Worm (Caenorhabditis elegans) whole organism, L1 larva: Measurements from ENCODE around the gene nhr-271.

Experiments
- C16A3.4 ChIP-seq: fragments of 150-350 bp; optimal IDR thresholded peaks from 2 replicates; lab custom pipeline; 2014; ENCODE audit warnings: missing biosample characterization, missing genetic modification characterization
- aha-1 ChIP-seq: fragments of 150-350 bp; optimal IDR thresholded peaks from 2 replicates; lab custom pipeline; 2014; ENCODE audit warnings: missing biosample characterization, missing genetic modification characterization
- ama-1 ChIP-seq: fragments of 150-350 bp; optimal IDR thresholded peaks from 2 replicates; lab custom pipeline; 2014
- ceh-82 ChIP-seq, 3 experiments: fragments of 150-350 bp in 1 of 3; sonication (generic microtip) in 2 of 3; optimal IDR thresholded peaks; 2 replicates each; lab custom pipeline; 2014 to 2017; ENCODE audit warnings: missing biosample characterization in 3 of 3, missing genetic modification characterization in 3 of 3
- ceh-90 ChIP-seq: sonication (generic microtip); optimal IDR thresholded peaks from 2 replicates; lab custom pipeline; 2016; ENCODE audit warnings: missing genetic modification characterization, missing compliant biosample characterization
- efl-1 ChIP-seq, 4 experiments: fragments of 150-350 bp; optimal IDR thresholded peaks in 3 of 4; peaks in 1 of 4; 1 replicate in 1 of 4; 2 replicates in 3 of 4; lab custom pipeline; 2014; ENCODE audit warnings: missing biosample characterization in 2 of 4, missing genetic modification characterization in 2 of 4, missing genetic modification reagents in 2 of 4
- efl-3 ChIP-seq: fragments of 200-800 bp; sonication (Bioruptor generic); optimal IDR thresholded peaks from 2 replicates; lab custom pipeline; 2018; ENCODE audit warnings: mild to moderate bottlenecking, missing genetic modification characterization, missing compliant biosample characterization
- egl-27 ChIP-seq, 2 experiments: fragments of 150-350 bp in 1 of 2; sonication (generic microtip); optimal IDR thresholded peaks; 3 replicates each; lab custom pipeline; 2017 to 2018; ENCODE audit warnings: missing biosample characterization in 2 of 2, missing genetic modification characterization in 2 of 2, missing genetic modification reagents in 2 of 2
- fkh-10 ChIP-seq: sonication (generic microtip); optimal IDR thresholded peaks from 2 replicates; lab custom pipeline; 2017; ENCODE audit warnings: missing biosample characterization, missing genetic modification reagents, missing genetic modification characterization
- fkh-4 ChIP-seq: sonication (generic microtip); optimal IDR thresholded peaks from 2 replicates; lab custom pipeline; 2016; ENCODE audit warnings: missing compliant biosample characterization, missing genetic modification characterization, borderline replicate concordance
- fkh-8 ChIP-seq: sonication (generic microtip); optimal IDR thresholded peaks from 2 replicates; lab custom pipeline; 2016; ENCODE audit warnings: mild to moderate bottlenecking, missing genetic modification characterization, missing compliant biosample characterization
- fos-1 ChIP-seq: fragments of 150-350 bp; optimal IDR thresholded peaks from 2 replicates; lab custom pipeline; 2014; ENCODE audit warnings: missing biosample characterization, missing genetic modification characterization
- grh-1 ChIP-seq: fragments of 200-800 bp; sonication (Bioruptor generic); IDR thresholded peaks from 2 replicates; pipeline ENCODE4 v1.3.6; 2022; ENCODE audit warnings: missing genetic modification reagents, missing genetic modification characterization, missing compliant biosample characterization
- hlh-4 ChIP-seq: sonication (generic microtip); optimal IDR thresholded peaks from 2 replicates; lab custom pipeline; 2016; ENCODE audit warnings: mild to moderate bottlenecking, missing genetic modification characterization, missing compliant biosample characterization
- isw-1 ChIP-seq: fragments of 200-800 bp; sonication (Bioruptor generic); IDR thresholded peaks from 2 replicates; pipeline ENCODE4 v1.3.6; 2022; ENCODE audit warnings: missing genetic modification characterization, missing compliant biosample characterization
- jun-1 ChIP-seq: fragments of 150-350 bp; optimal IDR thresholded peaks from 2 replicates; lab custom pipeline; 2014; ENCODE audit warnings: missing biosample characterization, missing genetic modification reagents, missing genetic modification characterization
- lin-14 ChIP-seq: fragments of 200-800 bp; sonication (Bioruptor generic); optimal IDR thresholded peaks from 2 replicates; lab custom pipeline; 2018; ENCODE audit warnings: mild to moderate bottlenecking, missing genetic modification characterization, moderate library complexity, missing compliant biosample characterization
- lin-15B ChIP-seq: fragments of 150-350 bp; sonication (generic microtip); optimal IDR thresholded peaks from 3 replicates; lab custom pipeline; 2014; ENCODE audit warnings: missing biosample characterization, missing genetic modification characterization
- lin-39 ChIP-seq: fragments of 150-350 bp; optimal IDR thresholded peaks from 2 replicates; lab custom pipeline; 2014; ENCODE audit warnings: missing biosample characterization, missing genetic modification reagents, missing genetic modification characterization
- lir-3 ChIP-seq: sonication (generic microtip); optimal IDR thresholded peaks from 2 replicates; lab custom pipeline; 2016; ENCODE audit warnings: mild to moderate bottlenecking, missing genetic modification characterization, moderate library complexity, missing compliant biosample characterization; ENCODE audit not compliant: poor library complexity
- mab-9 ChIP-seq: fragments of 200-800 bp; sonication (Bioruptor generic); IDR thresholded peaks from 2 replicates; pipeline ENCODE4 v1.3.6; 2022; ENCODE audit warnings: missing genetic modification reagents, missing genetic modification characterization, missing compliant biosample characterization
- mdl-1 ChIP-seq, 2 experiments: fragments of 150-350 bp; optimal IDR thresholded peaks; 2 replicates each; lab custom pipeline; 2014 to 2017; ENCODE audit warnings: missing biosample characterization in 2 of 2, missing genetic modification characterization in 2 of 2, inconsistent platforms in 1 of 2
- nhr-11 ChIP-seq: fragments of 150-350 bp; optimal IDR thresholded peaks from 2 replicates; lab custom pipeline; 2014; ENCODE audit warnings: missing biosample characterization, missing genetic modification characterization
- nhr-12 ChIP-seq: sonication (generic microtip); optimal IDR thresholded peaks from 2 replicates; lab custom pipeline; 2017; ENCODE audit warnings: missing biosample characterization, missing genetic modification characterization
- nhr-19 ChIP-seq: fragments of 200-800 bp; sonication (Bioruptor generic); conservative IDR thresholded peaks from 2 replicates; pipeline ENCODE4 v1.3.6; 2022; ENCODE audit warnings: missing genetic modification characterization, missing compliant biosample characterization
- nhr-237 ChIP-seq: fragments of 150-350 bp; optimal IDR thresholded peaks from 2 replicates; lab custom pipeline; 2014; ENCODE audit warnings: missing biosample characterization, missing genetic modification characterization
- nhr-90 ChIP-seq: sonication (generic microtip); optimal IDR thresholded peaks from 2 replicates; lab custom pipeline; 2016; ENCODE audit warnings: mild to moderate bottlenecking, missing genetic modification characterization, missing compliant biosample characterization; ENCODE audit not compliant: poor library complexity
- pag-3 ChIP-seq: sonication (generic microtip); optimal IDR thresholded peaks from 2 replicates; lab custom pipeline; 2017; ENCODE audit warnings: missing genetic modification characterization, mild to moderate bottlenecking, missing compliant biosample characterization, antibody characterized with exemption, borderline replicate concordance; ENCODE audit not compliant: insufficient read depth
- pqm-1 ChIP-seq: sonication (generic microtip); optimal IDR thresholded peaks from 3 replicates; lab custom pipeline; 2017; ENCODE audit warnings: missing biosample characterization, missing genetic modification characterization
- rnt-1 ChIP-seq: sonication (generic microtip); optimal IDR thresholded peaks from 2 replicates; lab custom pipeline; 2016; ENCODE audit warnings: mild to moderate bottlenecking, missing genetic modification characterization, moderate library complexity, missing compliant biosample characterization
- skn-1 ChIP-seq: fragments of 150-350 bp; optimal IDR thresholded peaks from 2 replicates; lab custom pipeline; 2014; ENCODE audit warnings: missing biosample characterization, missing genetic modification characterization
- tbx-2 ChIP-seq: sonication (generic microtip); optimal IDR thresholded peaks from 2 replicates; lab custom pipeline; 2016; ENCODE audit warnings: missing genetic modification characterization, missing compliant biosample characterization
- tlp-1 ChIP-seq: fragments of 150-350 bp; optimal IDR thresholded peaks from 2 replicates; lab custom pipeline; 2014; ENCODE audit warnings: missing biosample characterization, missing genetic modification characterization
- unc-62 ChIP-seq: fragments of 150-350 bp; optimal IDR thresholded peaks from 2 replicates; lab custom pipeline; 2014; ENCODE audit warnings: missing biosample characterization, missing genetic modification reagents, missing genetic modification characterization
- unc-98 ChIP-seq: fragments of 200-800 bp; sonication (Bioruptor generic); IDR thresholded peaks from 2 replicates; pipeline ENCODE4 v1.3.6; 2022; ENCODE audit warnings: missing genetic modification characterization, missing compliant biosample characterization
- zag-1 ChIP-seq: fragments of 150-350 bp; optimal IDR thresholded peaks from 2 replicates; lab custom pipeline; 2014; ENCODE audit warnings: missing biosample characterization, missing genetic modification characterization
- zip-4 ChIP-seq: fragments of 200-800 bp; sonication (Bioruptor generic); optimal IDR thresholded peaks from 2 replicates; lab custom pipeline; 2018; ENCODE audit warnings: mild to moderate bottlenecking, missing genetic modification characterization, moderate library complexity, missing compliant biosample characterization
- ztf-11 ChIP-seq, 2 experiments: sonication (generic microtip); optimal IDR thresholded peaks; 2 replicates each; lab custom pipeline; 2016 to 2017; ENCODE audit warnings: missing genetic modification characterization in 2 of 2, missing biosample characterization in 1 of 2, missing compliant biosample characterization in 1 of 2

nhr-271 gene

ce11 chrV:16568056-16568455 lies 12.3 kb downstream of the nhr-271 start (continued):
- TF ChIP-seq zip-4 (no peak), lin-39 (tag; lab: Kevin White, UChicago) (no peak), nhr-19 (GFP tag; lab: Robert Waterston, UW) (no peak)

DNA sequence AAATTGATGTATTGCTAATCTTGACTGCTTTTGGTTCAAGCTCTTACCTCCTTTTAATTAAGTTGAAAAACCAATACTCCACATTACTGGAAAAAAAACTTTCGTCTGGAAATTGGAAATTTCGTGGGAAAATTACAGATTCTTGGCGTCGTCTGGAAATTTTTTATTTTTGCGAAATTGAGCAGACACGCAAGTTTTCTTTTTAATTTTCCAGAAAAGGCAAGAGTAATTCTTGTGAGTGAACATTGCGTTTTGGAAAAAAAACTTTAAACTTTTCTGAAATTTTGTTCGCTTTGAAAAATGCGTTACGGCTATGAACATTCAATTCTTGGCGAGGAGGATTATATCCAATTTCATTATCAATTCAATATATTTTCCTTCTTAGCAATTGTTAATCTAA lies 14.7 kb downstream of the nhr-271 start, which contains the start of gene sru-45:
TSS of gene sru-45 (plus strand) at position 301 of the 400 bp plus-strand sequence.
- TF ChIP-seq nhr-19 (GFP tag; lab: Robert Waterston, UW) (no peak), isw-1 (GFP tag; lab: Robert Waterston, UW) (no peak), unc-62 (GFP tag; lab: Kevin White, UChicago) (no peak), aha-1 (tag; lab: Kevin White, UChicago) (no peak), fkh-10 (GFP tag; lab: Kevin White, UChicago) (no peak), lin-15B (no peak), efl-3 (GFP tag; lab: Kevin White, UChicago) (no peak), efl-1 (optimal IDR thresholded peaks at IDR 0.05; lab: Kevin White, UChicago) (no peak), efl-1 (GFP tag; optimal IDR thresholded peaks at IDR 0.05 in 1 of 2; lab: Kevin White, UChicago) (no peak), grh-1 (GFP tag; lab: Robert Waterston, UW) (no peak), zip-4 (no peak), tbx-2 (no peak), mdl-1 (tag; optimal IDR thresholded peaks at IDR 0.05; lab: Kevin White, UChicago) (no peak), nhr-237 (no peak), pag-3 (no peak), ceh-82 (tag; optimal IDR thresholded peaks at IDR 0.05; lab: Kevin White, UChicago) (no peak), fkh-8 (tag; lab: Kevin White, UChicago) (no peak), egl-27 (tag; optimal IDR thresholded peaks at IDR 0.05; lab: Kevin White, UChicago) (no peak)

- TF ChIP-seq mab-9 (GFP tag; lab: Robert Waterston, UW) (peak; percentile 24; the same call in 1 of the 2 replicates), lin-14 (GFP tag; lab: Kevin White, UChicago) (no peak), ztf-11 (tag; optimal IDR thresholded peaks at IDR 0.05; lab: Kevin White, UChicago) (peak in 1 of 2 experiments; percentile 26), rnt-1 (tag; lab: Kevin White, UChicago) (peak; percentile 49), ama-1 (no peak), unc-98 (GFP tag; lab: Robert Waterston, UW) (peak; percentile 72), tbx-2 (peak; percentile 3)
Observed at ce11 chrV:16552929-16553328, 27.4 kb downstream of the nhr-271 start, which contains the start of gene Y32B12B.4. TSS of gene Y32B12B.4 (plus strand) at chrV:16553327.

DNA sequence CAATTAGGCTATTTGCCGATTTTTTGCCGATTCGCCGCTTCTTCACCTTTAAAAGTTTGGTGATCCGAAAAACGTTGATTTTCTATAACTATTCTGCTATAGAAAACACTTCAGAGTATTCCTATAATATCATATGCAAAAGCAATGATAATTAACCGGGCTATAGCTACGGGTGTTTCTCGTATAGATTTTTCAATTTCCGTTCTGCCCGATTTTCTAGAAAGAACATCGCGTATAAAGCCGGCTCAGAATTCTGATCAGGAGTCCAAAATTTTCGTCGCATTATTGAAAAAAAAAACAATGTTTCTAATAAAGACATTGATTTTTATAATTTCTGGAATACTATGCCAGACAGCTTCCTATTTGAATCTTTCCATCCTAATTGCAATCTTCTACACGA lies 29.6 kb downstream of the nhr-271 start, which contains the start of gene srbc-65:
TSS of gene srbc-65 (plus strand) at position 301 of the 400 bp plus-strand sequence.
- no peak for TF ChIP-seq egl-27 (tag; optimal IDR thresholded peaks at IDR 0.05; lab: Kevin White, UChicago)
- no peak for TF ChIP-seq mdl-1 (tag; optimal IDR thresholded peaks at IDR 0.05; lab: Kevin White, UChicago)

ce11 chrV:16540657-16541056 lies 39.7 kb downstream of the nhr-271 start:
- TF ChIP-seq tlp-1 (tag; lab: Kevin White, UChicago) (no peak), ceh-90 (tag; lab: Kevin White, UChicago) (no peak), zag-1 (tag; lab: Kevin White, UChicago) (no peak), nhr-90 (no peak), pqm-1 (tag; lab: Kevin White, UChicago) (no peak)

DNA sequence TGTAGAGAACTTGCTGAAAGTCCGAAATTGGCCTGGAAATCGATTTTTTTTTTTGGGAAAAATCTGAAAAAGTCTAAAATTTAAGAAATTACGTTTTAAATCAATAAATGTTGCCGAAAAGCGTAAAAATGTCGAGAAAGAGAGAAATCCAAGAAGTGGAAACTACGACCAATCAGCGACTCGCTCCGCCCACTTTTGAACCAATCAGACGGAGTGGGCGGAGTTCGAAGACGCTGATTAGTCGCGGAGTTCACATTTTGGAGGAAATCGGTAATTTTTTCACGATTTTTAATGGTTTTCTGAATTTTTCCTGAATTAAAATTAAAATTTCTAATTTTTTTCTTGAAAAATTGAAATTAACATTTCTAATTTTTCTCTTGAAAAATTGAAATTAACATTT lies 40.7 kb downstream of the nhr-271 start:
- TF ChIP-seq tlp-1 (tag; lab: Kevin White, UChicago) (no peak), unc-98 (GFP tag; lab: Robert Waterston, UW) (no peak), nhr-19 (GFP tag; lab: Robert Waterston, UW) (no peak), C16A3.4 (tag; lab: Kevin White, UChicago) (no peak), mab-9 (GFP tag; lab: Robert Waterston, UW) (no peak), jun-1 (tag; lab: Kevin White, UChicago) (no peak), hlh-4 (tag; lab: Kevin White, UChicago) (no peak), nhr-12 (no peak), fkh-4 (tag; lab: Kevin White, UChicago) (no peak), lir-3 (tag; lab: Kevin White, UChicago) (no peak), unc-62 (GFP tag; lab: Kevin White, UChicago) (no peak), nhr-11 (tag; lab: Kevin White, UChicago) (no peak), efl-3 (GFP tag; lab: Kevin White, UChicago) (no peak), skn-1 (no peak), fkh-8 (tag; lab: Kevin White, UChicago) (no peak), fos-1 (tag; lab: Kevin White, UChicago) (no peak)
